Worm (Caenorhabditis elegans) whole organism, young adult: ENCODE results near the gene T26G10.3.

Experiments used
- F23B12.7 ChIP-seq: sonication (generic microtip); optimal IDR thresholded peaks from 2 replicates; lab custom pipeline; 2017; ENCODE audit warnings: missing genetic modification characterization, mild to moderate bottlenecking, missing compliant biosample characterization, antibody characterized with exemption, moderate library complexity; ENCODE audit not compliant: insufficient read depth
- F57A8.1 ChIP-seq: fragments of 200-800 bp; sonication (Bioruptor generic); optimal IDR thresholded peaks from 2 replicates; lab custom pipeline; 2018; ENCODE audit warnings: mild to moderate bottlenecking, missing genetic modification characterization, moderate library complexity, missing compliant biosample characterization
- F57C9.4 ChIP-seq: sonication (generic microtip); optimal IDR thresholded peaks from 2 replicates; lab custom pipeline; 2017; ENCODE audit warnings: mild to moderate bottlenecking, missing genetic modification characterization, missing compliant biosample characterization
- K11D2.4 ChIP-seq: fragments of 200-800 bp; sonication (Bioruptor generic); IDR thresholded peaks from 2 replicates; pipeline ENCODE4 v1.3.6; 2022; ENCODE audit warnings: missing genetic modification reagents, missing genetic modification characterization, missing compliant biosample characterization
- K12H6.12 ChIP-seq: fragments of 200-800 bp; sonication (Bioruptor generic); optimal IDR thresholded peaks from 2 replicates; lab custom pipeline; 2018; ENCODE audit warnings: mild to moderate bottlenecking, missing genetic modification characterization, missing compliant biosample characterization
- T26A5.8 ChIP-seq: sonication (generic microtip); optimal IDR thresholded peaks from 2 replicates; lab custom pipeline; 2016; ENCODE audit warnings: missing genetic modification characterization, missing compliant biosample characterization
- Y53F4B.3 ChIP-seq: fragments of 200-800 bp; sonication (Bioruptor generic); IDR thresholded peaks from 2 replicates; pipeline ENCODE4 v1.3.6; 2022; ENCODE audit warnings: missing genetic modification reagents, missing genetic modification characterization, missing compliant biosample characterization
- Y56A3A.18 ChIP-seq: fragments of 200-800 bp; sonication (Bioruptor generic); IDR thresholded peaks from 2 replicates; pipeline ENCODE4 v1.3.6; 2022; ENCODE audit warnings: missing genetic modification reagents, missing genetic modification characterization, missing compliant biosample characterization
- Y67H2A.10 ChIP-seq: fragments of 200-800 bp; sonication (Bioruptor generic); conservative IDR thresholded peaks from 2 replicates; pipeline ENCODE4 v1.3.6; 2022; ENCODE audit warnings: missing genetic modification reagents, missing genetic modification characterization, missing compliant biosample characterization
- Y79H2A.3 ChIP-seq: fragments of 200-800 bp; sonication (Bioruptor generic); conservative IDR thresholded peaks from 2 replicates; pipeline ENCODE4 v1.3.6; 2022; ENCODE audit warnings: missing genetic modification reagents, missing genetic modification characterization, missing compliant biosample characterization
- ZK185.1 ChIP-seq: sonication (generic microtip); optimal IDR thresholded peaks from 2 replicates; lab custom pipeline; 2016; ENCODE audit warnings: mild to moderate bottlenecking, missing genetic modification characterization, missing compliant biosample characterization; ENCODE audit not compliant: poor library complexity, severe bottlenecking
- aptf-2 ChIP-seq: fragments of 200-800 bp; sonication (Bioruptor generic); conservative IDR thresholded peaks from 2 replicates; pipeline ENCODE4 v1.3.6; 2022; ENCODE audit warnings: missing genetic modification reagents, missing genetic modification characterization, missing compliant biosample characterization
- aptf-3 ChIP-seq: fragments of 200-800 bp; sonication (Bioruptor generic); IDR thresholded peaks from 2 replicates; pipeline ENCODE4 v1.3.6; 2022; ENCODE audit warnings: missing genetic modification characterization, missing compliant biosample characterization
- athp-1 ChIP-seq: sonication (generic microtip); optimal IDR thresholded peaks from 2 replicates; lab custom pipeline; 2017; ENCODE audit warnings: mild to moderate bottlenecking, missing genetic modification characterization, missing compliant biosample characterization
- ccch-3 ChIP-seq: fragments of 200-800 bp; sonication (Bioruptor generic); optimal IDR thresholded peaks from 2 replicates; lab custom pipeline; 2018; ENCODE audit warnings: mild to moderate bottlenecking, missing genetic modification characterization, missing compliant biosample characterization
- cebp-2 ChIP-seq: fragments of 200-800 bp; sonication (Bioruptor generic); IDR thresholded peaks from 2 replicates; pipeline ENCODE4 v1.3.6; 2022; ENCODE audit warnings: missing genetic modification characterization, missing compliant biosample characterization
- ceh-100 ChIP-seq: fragments of 200-800 bp; sonication (Bioruptor generic); IDR thresholded peaks from 2 replicates; pipeline ENCODE4 v1.3.6; 2022; ENCODE audit warnings: missing genetic modification reagents, missing genetic modification characterization, missing compliant biosample characterization
- ceh-40 ChIP-seq: fragments of 200-800 bp; sonication (Bioruptor generic); IDR thresholded peaks from 2 replicates; pipeline ENCODE4 v1.3.6; 2022; ENCODE audit warnings: missing genetic modification characterization, missing compliant biosample characterization
- ceh-91 ChIP-seq: fragments of 200-800 bp; sonication (Bioruptor generic); IDR thresholded peaks from 2 replicates; pipeline ENCODE4 v1.3.6; 2022; ENCODE audit warnings: missing genetic modification reagents, missing genetic modification characterization, missing compliant biosample characterization
- die-1 ChIP-seq: sonication (generic microtip); optimal IDR thresholded peaks from 2 replicates; lab custom pipeline; 2016; ENCODE audit warnings: missing genotype, mild to moderate bottlenecking, missing genetic modification characterization, missing compliant biosample characterization
- dpl-1 ChIP-seq: fragments of 150-350 bp; optimal IDR thresholded peaks from 2 replicates; lab custom pipeline; 2014; ENCODE audit warnings: missing biosample characterization, missing genetic modification reagents, missing genetic modification characterization
- efl-1 ChIP-seq: fragments of 150-350 bp; optimal IDR thresholded peaks from 2 replicates; lab custom pipeline; 2014; ENCODE audit warnings: missing biosample characterization, missing genetic modification reagents, missing genetic modification characterization
- ekl-4 ChIP-seq: fragments of 200-800 bp; sonication (Bioruptor generic); IDR thresholded peaks from 2 replicates; pipeline ENCODE4 v1.3.6; 2022; ENCODE audit warnings: missing genetic modification reagents, missing genetic modification characterization, missing compliant biosample characterization
- fkh-3 ChIP-seq: sonication (generic microtip); optimal IDR thresholded peaks from 2 replicates; lab custom pipeline; 2016; ENCODE audit warnings: mild to moderate bottlenecking, missing genetic modification characterization, missing compliant biosample characterization
- hlh-12 ChIP-seq: sonication (generic microtip); optimal IDR thresholded peaks from 2 replicates; lab custom pipeline; 2016; ENCODE audit warnings: missing genetic modification characterization, missing compliant biosample characterization
- hmg-1.2 ChIP-seq: fragments of 200-800 bp; sonication (Bioruptor generic); IDR thresholded peaks from 2 replicates; pipeline ENCODE4 v1.3.6; 2022; ENCODE audit warnings: missing genetic modification reagents, missing genetic modification characterization, missing compliant biosample characterization
- let-526 ChIP-seq: fragments of 200-800 bp; sonication (Bioruptor generic); IDR thresholded peaks from 2 replicates; pipeline ENCODE4 v1.3.6; 2022; ENCODE audit warnings: missing genetic modification reagents, missing genetic modification characterization, missing compliant biosample characterization
- let-607 ChIP-seq, 2 experiments: fragments of 200-800 bp in 1 of 2; sonication (Bioruptor generic) in 1 of 2; sonication (generic microtip) in 1 of 2; optimal IDR thresholded peaks; 2 replicates each; lab custom pipeline; 2016 to 2018; ENCODE audit warnings: mild to moderate bottlenecking in 2 of 2, missing compliant biosample characterization in 2 of 2, missing genetic modification characterization in 2 of 2, moderate library complexity in 2 of 2, missing genotype in 1 of 2
- lin-40 ChIP-seq: sonication (generic microtip); optimal IDR thresholded peaks from 2 replicates; lab custom pipeline; 2016; ENCODE audit warnings: missing genetic modification characterization, mild to moderate bottlenecking, missing compliant biosample characterization, missing genotype, missing genetic modification reagents
- lin-54 ChIP-seq: fragments of 200-800 bp; sonication (Bioruptor generic); optimal IDR thresholded peaks from 2 replicates; lab custom pipeline; 2018; ENCODE audit warnings: mild to moderate bottlenecking, missing genetic modification characterization, missing compliant biosample characterization
- lsy-27 ChIP-seq: sonication (generic microtip); optimal IDR thresholded peaks from 2 replicates; lab custom pipeline; 2017; ENCODE audit warnings: missing genetic modification characterization, mild to moderate bottlenecking, missing compliant biosample characterization, antibody characterized with exemption, missing genotype, borderline replicate concordance; ENCODE audit not compliant: insufficient read depth
- madf-10 ChIP-seq: sonication (generic microtip); optimal IDR thresholded peaks from 2 replicates; lab custom pipeline; 2016; ENCODE audit warnings: mild to moderate bottlenecking, missing genetic modification characterization, missing compliant biosample characterization
- madf-3 ChIP-seq: fragments of 200-800 bp; sonication (Bioruptor generic); IDR thresholded peaks from 2 replicates; pipeline ENCODE4 v1.3.6; 2022; ENCODE audit warnings: missing genetic modification reagents, missing genetic modification characterization, missing compliant biosample characterization
- madf-8 ChIP-seq: fragments of 200-800 bp; sonication (Bioruptor generic); conservative IDR thresholded peaks from 2 replicates; pipeline ENCODE4 v1.3.6; 2022; ENCODE audit warnings: missing genetic modification reagents, missing genetic modification characterization, missing compliant biosample characterization
- mel-28 ChIP-seq: sonication (generic microtip); optimal IDR thresholded peaks from 2 replicates; lab custom pipeline; 2016; ENCODE audit warnings: borderline replicate concordance, mild to moderate bottlenecking, missing genetic modification characterization, missing compliant biosample characterization
- nfya-1 ChIP-seq: sonication (generic microtip); optimal IDR thresholded peaks from 2 replicates; lab custom pipeline; 2017; ENCODE audit warnings: antibody characterized with exemption, missing compliant biosample characterization, missing genetic modification characterization, borderline replicate concordance; ENCODE audit not compliant: insufficient read depth
- nfyb-1 ChIP-seq: fragments of 200-800 bp; sonication (Bioruptor generic); IDR thresholded peaks from 2 replicates; pipeline ENCODE4 v1.3.6; 2022; ENCODE audit warnings: missing genetic modification reagents, missing genetic modification characterization, missing compliant biosample characterization
- nhr-27 ChIP-seq: fragments of 200-800 bp; sonication (Bioruptor generic); optimal IDR thresholded peaks from 2 replicates; lab custom pipeline; 2018; ENCODE audit warnings: mild to moderate bottlenecking, missing genetic modification characterization, moderate library complexity, missing compliant biosample characterization
- nhr-90 ChIP-seq: sonication (generic microtip); optimal IDR thresholded peaks from 2 replicates; lab custom pipeline; 2016; ENCODE audit warnings: missing genotype, mild to moderate bottlenecking, missing genetic modification characterization, missing compliant biosample characterization
- pha-4 ChIP-seq: fragments of 150-350 bp; sonication (generic microtip); optimal IDR thresholded peaks from 2 replicates; lab custom pipeline; 2014; ENCODE audit warnings: missing biosample characterization, missing genetic modification reagents, missing genetic modification characterization
- snpc-1.3 ChIP-seq: sonication (generic microtip); optimal IDR thresholded peaks from 2 replicates; lab custom pipeline; 2017; ENCODE audit warnings: missing genetic modification characterization, mild to moderate bottlenecking, missing compliant biosample characterization, antibody characterized with exemption, moderate library complexity, missing genotype, missing genetic modification reagents; ENCODE audit not compliant: insufficient read depth
- snpc-3.4 ChIP-seq: sonication (generic microtip); optimal IDR thresholded peaks from 2 replicates; lab custom pipeline; 2017; ENCODE audit warnings: missing genetic modification characterization, mild to moderate bottlenecking, missing compliant biosample characterization, antibody characterized with exemption, moderate library complexity, missing genotype, missing genetic modification reagents
- tbp1 ChIP-seq: fragments of 200-800 bp; sonication (Bioruptor generic); optimal IDR thresholded peaks from 2 replicates; lab custom pipeline; 2018; ENCODE audit warnings: mild to moderate bottlenecking, missing genetic modification characterization, missing compliant biosample characterization
- unc-62 ChIP-seq: fragments of 150-350 bp; optimal IDR thresholded peaks from 2 replicates; lab custom pipeline; 2014; ENCODE audit warnings: missing biosample characterization, missing genetic modification reagents, missing genetic modification characterization
- zim-3 ChIP-seq: sonication (generic microtip); optimal IDR thresholded peaks from 2 replicates; lab custom pipeline; 2017; ENCODE audit warnings: mild to moderate bottlenecking, missing genetic modification characterization, moderate library complexity, missing compliant biosample characterization
- ztf-22 ChIP-seq: fragments of 200-800 bp; sonication (Bioruptor generic); optimal IDR thresholded peaks from 2 replicates; lab custom pipeline; 2018; ENCODE audit warnings: mild to moderate bottlenecking, missing genetic modification characterization, moderate library complexity, missing compliant biosample characterization
- ztf-25 ChIP-seq: fragments of 200-800 bp; sonication (Bioruptor generic); IDR thresholded peaks from 2 replicates; pipeline ENCODE4 v1.3.6; 2022; ENCODE audit warnings: missing genetic modification reagents, missing genetic modification characterization, missing compliant biosample characterization
- ztf-26 ChIP-seq: sonication (generic microtip); optimal IDR thresholded peaks from 2 replicates; lab custom pipeline; 2017; ENCODE audit warnings: missing genetic modification characterization, missing compliant biosample characterization
- ztf-3 ChIP-seq: fragments of 200-800 bp; sonication (Bioruptor generic); optimal IDR thresholded peaks from 2 replicates; lab custom pipeline; 2018; ENCODE audit warnings: mild to moderate bottlenecking, missing genetic modification characterization, missing compliant biosample characterization

T26G10.3 gene

ce11 chrIII:9406600-9406999 lies 6.6 kb downstream of the T26G10.3 start, which contains the start of gene T26G10.1 (continued):
- TF ChIP-seq hlh-12 (tag; lab: Kevin White, UChicago) (no peak), ceh-91 (GFP tag; lab: Robert Waterston, UW) (peak; percentile 83), let-526 (GFP tag; lab: Robert Waterston, UW) (no peak), mel-28 (tag; lab: Kevin White, UChicago) (no peak), lsy-27 (no peak), Y56A3A.18 (GFP tag; lab: Robert Waterston, UW) (peak; percentile 32; the same call in 1 of the 2 replicates), K11D2.4 (no peak), madf-10 (tag; lab: Kevin White, UChicago) (no peak), snpc-3.4 (tag; lab: Kevin White, UChicago) (no peak), ztf-25 (GFP tag; lab: Robert Waterston, UW) (no peak), aptf-2 (GFP tag; lab: Robert Waterston, UW) (no peak), dpl-1 (GFP tag; lab: Kevin White, UChicago) (no peak), lin-54 (GFP tag; lab: Kevin White, UChicago) (peak; percentile 60), F23B12.7 (tag; lab: Kevin White, UChicago) (no peak), pha-4 (tag; lab: Kevin White, UChicago) (no peak), snpc-1.3 (tag; lab: Kevin White, UChicago) (peak; percentile 15), nfya-1 (no peak), ccch-3 (GFP tag; lab: Kevin White, UChicago) (no peak), tbp1 (peak; percentile 55), Y79H2A.3 (GFP tag; lab: Robert Waterston, UW) (no peak), efl-1 (GFP tag; lab: Kevin White, UChicago) (peak; percentile 24), ztf-3 (no peak), ceh-40 (GFP tag; lab: Robert Waterston, UW) (no peak), nfyb-1 (GFP tag; lab: Robert Waterston, UW) (peak; percentile 70), Y67H2A.10 (GFP tag; lab: Robert Waterston, UW) (no peak), nhr-27 (no peak), ztf-22 (GFP tag; lab: Kevin White, UChicago) (no peak), fkh-3 (no peak), athp-1 (tag; lab: Kevin White, UChicago) (peak; percentile 20), nhr-90 (tag; lab: Kevin White, UChicago) (no peak), aptf-3 (GFP tag; lab: Robert Waterston, UW) (no peak), K12H6.12 (tag; lab: Kevin White, UChicago) (no peak), ceh-100 (GFP tag; lab: Robert Waterston, UW) (peak; percentile 89), zim-3 (tag; lab: Kevin White, UChicago) (no peak), ZK185.1 (tag; lab: Kevin White, UChicago) (peak; percentile 25), ekl-4 (peak; percentile 87), die-1 (no peak), T26A5.8 (tag; lab: Kevin White, UChicago) (no peak), F57C9.4 (no peak), Y53F4B.3 (GFP tag; lab: Robert Waterston, UW) (no peak), F57A8.1 (GFP tag; lab: Kevin White, UChicago) (no peak), lin-40 (tag; lab: Kevin White, UChicago) (peak; percentile 51), madf-3 (GFP tag; lab: Robert Waterston, UW) (peak; percentile 60; the same call in 1 of the 2 replicates), unc-62 (GFP tag; lab: Kevin White, UChicago) (no peak), madf-8 (GFP tag; lab: Robert Waterston, UW) (peak; percentile 68), let-607 (tag; optimal IDR thresholded peaks at IDR 0.05; lab: Kevin White, UChicago) (no peak), cebp-2 (no peak), ztf-26 (tag; lab: Kevin White, UChicago) (no peak), hmg-1.2 (GFP tag; lab: Robert Waterston, UW) (peak; percentile 65)
